Worm (Caenorhabditis elegans) whole organism, early embryonic: Measurements from ENCODE around the gene Y27F2A.6.
"Not testable (repeated sequence)": the region's sequence is repeated elsewhere in the genome, so short reads cannot be mapped to it uniquely, and the experiment has no call there.

Experiments used
- B0310.2 ChIP-seq: sonication (generic microtip); optimal IDR thresholded peaks from 2 replicates; lab custom pipeline; 2016; ENCODE audit warnings: mild to moderate bottlenecking, missing genetic modification characterization, missing compliant biosample characterization
- F13C5.2 ChIP-seq: sonication (generic microtip); optimal IDR thresholded peaks from 2 replicates; lab custom pipeline; 2017; ENCODE audit warnings: mild to moderate bottlenecking, missing genetic modification characterization, inconsistent platforms, missing compliant biosample characterization
- aly-1 ChIP-seq: sonication (generic microtip); optimal IDR thresholded peaks from 2 replicates; lab custom pipeline; 2016; ENCODE audit warnings: missing genetic modification characterization, missing compliant biosample characterization
- ama-1 ChIP-seq: fragments of 150-350 bp; optimal IDR thresholded peaks from 2 replicates; lab custom pipeline; 2014
- ceh-13 ChIP-seq: fragments of 200-800 bp; sonication (Bioruptor generic); optimal IDR thresholded peaks from 2 replicates; lab custom pipeline; 2018; ENCODE audit warnings: mild to moderate bottlenecking, missing genetic modification characterization, missing compliant biosample characterization
- ceh-36 ChIP-seq: sonication (generic microtip); optimal IDR thresholded peaks from 2 replicates; lab custom pipeline; 2016; ENCODE audit warnings: missing genetic modification characterization, inconsistent platforms, missing compliant biosample characterization
- ets-7 ChIP-seq: sonication (generic microtip); optimal IDR thresholded peaks from 2 replicates; lab custom pipeline; 2016; ENCODE audit warnings: missing genotype, missing genetic modification characterization, missing compliant biosample characterization
- flt-1 ChIP-seq: fragments of 200-800 bp; sonication (Bioruptor generic); IDR thresholded peaks from 2 replicates; pipeline ENCODE4 v1.3.6; 2022; ENCODE audit warnings: missing genetic modification characterization, missing compliant biosample characterization
- hmbx-1 ChIP-seq: sonication (generic microtip); optimal IDR thresholded peaks from 2 replicates; lab custom pipeline; 2016; ENCODE audit warnings: mild to moderate bottlenecking, missing genetic modification characterization, missing compliant biosample characterization
- hmg-4 ChIP-seq: fragments of 200-800 bp; sonication (Bioruptor generic); optimal IDR thresholded peaks from 2 replicates; lab custom pipeline; 2018; ENCODE audit warnings: mild to moderate bottlenecking, missing genetic modification characterization, missing compliant biosample characterization
- hnd-1 ChIP-seq: sonication (generic microtip); optimal IDR thresholded peaks from 2 replicates; lab custom pipeline; 2016; ENCODE audit warnings: missing genetic modification characterization, missing compliant biosample characterization
- pes-1 ChIP-seq: fragments of 200-800 bp; sonication (Bioruptor generic); IDR thresholded peaks from 2 replicates; pipeline ENCODE4 v1.3.6; 2022; ENCODE audit warnings: missing genetic modification reagents, missing genetic modification characterization, missing compliant biosample characterization
- scrt-1 ChIP-seq: fragments of 200-800 bp; sonication (Bioruptor generic); IDR thresholded peaks from 2 replicates; pipeline ENCODE4 v1.3.6; 2022; ENCODE audit warnings: missing genetic modification characterization, missing compliant biosample characterization
- sea-1 ChIP-seq: fragments of 200-800 bp; sonication (Bioruptor generic); conservative IDR thresholded peaks from 2 replicates; pipeline ENCODE4 v1.3.6; 2022; ENCODE audit warnings: missing genetic modification characterization, missing compliant biosample characterization
- tbx-11 ChIP-seq: fragments of 200-800 bp; sonication (Bioruptor generic); IDR thresholded peaks from 2 replicates; pipeline ENCODE4 v1.3.6; 2022; ENCODE audit warnings: missing genetic modification characterization, missing compliant biosample characterization
- tbx-37 ChIP-seq: fragments of 200-800 bp; sonication (Bioruptor generic); conservative IDR thresholded peaks from 2 replicates; pipeline ENCODE4 v1.3.6; 2022; ENCODE audit warnings: missing genetic modification reagents, missing genetic modification characterization, missing compliant biosample characterization
- tra-4 ChIP-seq: sonication (generic microtip); optimal IDR thresholded peaks from 2 replicates; lab custom pipeline; 2017; ENCODE audit warnings: missing genetic modification characterization, missing compliant biosample characterization

Gene Y27F2A.6

ce11 chrII:3215762-3216161 lies 32.6 kb upstream of the Y27F2A.6 start, which contains the start of gene ZC239.3:
Gene ZC239.3, plus strand, starts transcription at chrII:3216062.
- not testable (repeated sequence) for TF ChIP-seq sea-1 (GFP tag; lab: Robert Waterston, UW); ama-1 (lab: Kevin White, UChicago); aly-1 (tag; lab: Kevin White, UChicago)

ce11 chrII:3213898-3214297 lies 30.7 kb upstream of the Y27F2A.6 start, which contains the start of gene ZC239.4:
Gene ZC239.4, plus strand, starts transcription at chrII:3214198.
- TF ChIP-seq hmg-4 (no peak), F13C5.2 (tag; lab: Kevin White, UChicago) (no peak), tra-4 (no peak), B0310.2 (tag; lab: Kevin White, UChicago) (no peak), ceh-36 (tag; lab: Kevin White, UChicago) (no peak), aly-1 (tag; lab: Kevin White, UChicago) (no peak), ceh-13 (GFP tag; lab: Kevin White, UChicago) (no peak), scrt-1 (GFP tag; lab: Robert Waterston, UW) (no peak), tbx-11 (GFP tag; lab: Robert Waterston, UW) (no peak), tbx-37 (no peak), hnd-1 (tag; lab: Kevin White, UChicago) (no peak), sea-1 (GFP tag; lab: Robert Waterston, UW) (no peak), hmbx-1 (no peak), flt-1 (GFP tag; lab: Robert Waterston, UW) (no peak), ets-7 (tag; lab: Kevin White, UChicago) (no peak), pes-1 (GFP tag; lab: Robert Waterston, UW) (no peak)

- TF ChIP-seq hmg-4: no peak
- TF ChIP-seq F13C5.2 (tag; lab: Kevin White, UChicago): no peak
- no peak for TF ChIP-seq hnd-1 (tag; lab: Kevin White, UChicago)
- no peak for TF ChIP-seq B0310.2 (tag; lab: Kevin White, UChicago)
- no peak for TF ChIP-seq scrt-1 (GFP tag; lab: Robert Waterston, UW)
- TF ChIP-seq ceh-36 (tag; lab: Kevin White, UChicago): no peak
- no peak for TF ChIP-seq pes-1 (GFP tag; lab: Robert Waterston, UW)
- no peak for TF ChIP-seq flt-1 (GFP tag; lab: Robert Waterston, UW)
These were observed 27.2 kb upstream of the Y27F2A.6 start, which contains the start of gene ZC239.5 for ce11 chrII:3210365-3210764. Gene ZC239.5, plus strand, starts transcription at chrII:3210665.

- TF ChIP-seq scrt-1 (GFP tag; lab: Robert Waterston, UW): no peak
These were observed 26.1 kb upstream of the Y27F2A.6 start, which contains the start of gene ZC239.6 for ce11 chrII:3209251-3209650. Gene ZC239.6, plus strand, starts transcription at chrII:3209631.

- no peak for TF ChIP-seq hnd-1 (tag; lab: Kevin White, UChicago)
- TF ChIP-seq B0310.2 (tag; lab: Kevin White, UChicago): no peak
- no peak for TF ChIP-seq ama-1 (lab: Kevin White, UChicago)
- TF ChIP-seq flt-1 (GFP tag; lab: Robert Waterston, UW): no peak
- TF ChIP-seq aly-1 (tag; lab: Kevin White, UChicago): no peak
- TF ChIP-seq F13C5.2 (tag; lab: Kevin White, UChicago): no peak
- no peak for TF ChIP-seq pes-1 (GFP tag; lab: Robert Waterston, UW)
- no peak for TF ChIP-seq tbx-11 (GFP tag; lab: Robert Waterston, UW)
- TF ChIP-seq ceh-13 (GFP tag; lab: Kevin White, UChicago): no peak
- TF ChIP-seq hmg-4: no peak
- TF ChIP-seq ets-7 (tag; lab: Kevin White, UChicago): no peak
- no peak for TF ChIP-seq hmbx-1
- no peak for TF ChIP-seq sea-1 (GFP tag; lab: Robert Waterston, UW)
These were observed 25.5 kb upstream of the Y27F2A.6 start, which contains the start of gene sdz-35 for ce11 chrII:3208679-3209078. Gene sdz-35, minus strand, starts transcription at chrII:3208779.

- no peak for TF ChIP-seq ets-7 (tag; lab: Kevin White, UChicago)
These were observed 23.3 kb upstream of the Y27F2A.6 start, which contains the start of the genes ZC239.20 and ZC239.21 for ce11 chrII:3206423-3206989. Gene ZC239.20, minus strand, starts transcription at chrII:3206523. Gene ZC239.21, plus strand, starts transcription at chrII:3206939.

DNA sequence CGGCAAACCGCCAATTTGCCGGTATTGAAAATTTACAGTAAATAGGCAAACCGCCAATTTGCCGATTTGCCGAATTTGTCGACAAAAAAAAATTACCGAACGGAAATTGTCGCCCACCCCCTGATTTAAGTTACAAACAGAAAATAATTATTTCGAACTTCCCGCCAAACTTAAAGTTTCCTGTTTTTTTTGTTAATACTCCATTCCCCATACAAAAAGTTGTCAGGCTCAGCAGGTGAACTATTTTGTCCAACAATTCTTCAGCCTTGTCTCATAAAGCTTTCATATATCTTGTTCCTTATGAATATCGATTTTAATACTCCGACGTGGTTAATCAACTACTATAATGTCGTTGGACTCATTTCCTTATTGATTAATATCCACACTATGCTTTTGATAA lies 20.2 kb upstream of the Y27F2A.6 start, which contains the start of gene sri-50:
Gene sri-50 (plus strand): TSS at position 301 of the 400 bp plus-strand sequence.
- TF ChIP-seq hmbx-1 (no peak), F13C5.2 (tag; lab: Kevin White, UChicago) (no peak)

- TF ChIP-seq tbx-11 (GFP tag; lab: Robert Waterston, UW) (no peak), pes-1 (GFP tag; lab: Robert Waterston, UW) (no peak), hnd-1 (tag; lab: Kevin White, UChicago) (no peak), scrt-1 (GFP tag; lab: Robert Waterston, UW) (no peak)
These were observed 19.3 kb upstream of the Y27F2A.6 start, which contains the start of gene sri-53 for ce11 chrII:3202519-3202918. Gene sri-53, minus strand, starts transcription at chrII:3202619.

- not testable (repeated sequence) for TF ChIP-seq aly-1 (tag; lab: Kevin White, UChicago); F13C5.2 (tag; lab: Kevin White, UChicago); pes-1 (GFP tag; lab: Robert Waterston, UW)
These were observed 18.0 kb upstream of the Y27F2A.6 start, which contains the start of gene sri-48 for ce11 chrII:3201242-3201641. Gene sri-48, minus strand, starts transcription at chrII:3201342.
